Fruit fly (Drosophila melanogaster) Kc167 (cell line): ENCODE data around the gene Pph13.

ENCODE experiments used
- Myc ChIP-seq: fragments of >200 bp; optimal IDR thresholded peaks from 2 replicates; lab custom pipeline; 2017; ENCODE audit warnings: missing external identifiers
- Sin3A ChIP-seq: fragments of >200 bp; optimal IDR thresholded peaks from 2 replicates; lab custom pipeline; 2018; ENCODE audit warnings: missing external identifiers
- h ChIP-seq: fragments of >200 bp; optimal IDR thresholded peaks from 3 replicates; lab custom pipeline; 2018; ENCODE audit warnings: missing external identifiers
- insv ChIP-seq: fragments of >200 bp; optimal IDR thresholded peaks from 3 replicates; lab custom pipeline; 2018; ENCODE audit warnings: missing external identifiers
- psq ChIP-seq: fragments of >200 bp; optimal IDR thresholded peaks from 2 replicates; lab custom pipeline; 2017; ENCODE audit warnings: missing external identifiers
- ttk ChIP-seq: sonication (Bioruptor generic); optimal IDR thresholded peaks from 2 replicates; lab custom pipeline; 2017; ENCODE audit warnings: missing external identifiers

Gene Pph13

DNA sequence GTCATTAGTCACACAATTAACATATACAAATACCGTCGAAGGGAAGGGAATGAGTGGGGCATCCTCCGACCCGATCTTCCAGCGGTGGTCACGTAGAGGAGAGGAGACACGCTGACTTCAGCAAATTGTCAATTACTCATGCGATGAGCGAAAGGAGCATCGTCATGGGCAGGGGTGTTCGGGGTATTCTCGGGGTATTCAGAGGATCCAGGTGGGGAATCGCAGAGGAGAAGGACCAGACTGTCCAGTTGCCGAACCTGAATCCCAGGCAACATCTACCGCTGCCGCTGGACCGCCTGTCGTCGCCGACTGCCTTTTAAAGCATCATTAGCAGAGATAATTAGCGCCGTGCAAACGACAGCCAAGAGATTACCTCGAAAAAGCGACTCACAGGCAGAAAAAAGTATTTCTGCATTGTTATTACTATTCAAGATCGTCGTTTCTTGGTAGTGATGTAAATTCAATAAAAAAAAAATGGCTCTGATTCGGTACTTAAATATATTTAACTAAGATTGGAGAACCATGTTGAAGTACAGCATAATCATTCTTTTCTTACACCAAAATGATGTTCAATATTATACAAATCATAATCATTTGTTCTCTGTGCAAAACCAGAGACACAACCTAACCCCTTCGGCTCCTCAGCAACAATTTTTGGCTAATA lies 46.1 kb downstream of the Pph13 start:
- TF ChIP-seq Sin3A (lab: Kevin White, UChicago), result no peak
- TF ChIP-seq ttk (lab: Kevin White, UChicago), result no peak
- no peak for TF ChIP-seq h
- no peak for TF ChIP-seq psq
- no peak for TF ChIP-seq Myc (lab: Kevin White, UChicago)
- TF ChIP-seq insv (lab: Kevin White, UChicago), result no peak

DNA sequence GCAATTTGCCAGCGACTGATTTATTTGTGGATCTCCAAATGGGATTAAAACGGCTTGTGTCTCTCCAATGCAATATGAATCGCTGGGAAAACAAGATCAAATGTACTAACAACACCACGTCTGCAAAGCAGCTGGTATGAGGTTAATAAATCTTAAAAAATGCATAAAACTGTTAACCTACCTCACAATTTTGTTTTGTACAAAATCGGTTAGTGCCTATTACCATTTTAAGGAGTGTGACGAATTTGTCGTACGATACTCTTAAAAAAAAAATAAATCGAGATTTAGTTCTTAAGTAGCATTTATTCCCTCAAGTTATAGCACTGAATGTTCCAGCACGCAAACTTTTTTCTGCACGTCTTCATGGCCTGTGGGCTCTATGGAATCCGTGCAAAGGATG lies 47.0 kb downstream of the Pph13 start, which contains the start of gene lectin-21Ca:
lectin-21Ca (plus strand) TSS at position 301 of the 400 bp plus-strand sequence.
- TF ChIP-seq insv (lab: Kevin White, UChicago), result no peak
- TF ChIP-seq ttk (lab: Kevin White, UChicago), result no peak
- TF ChIP-seq Myc (lab: Kevin White, UChicago), result no peak
- no peak for TF ChIP-seq Sin3A (lab: Kevin White, UChicago)
- TF ChIP-seq h, result no peak
- no peak for TF ChIP-seq psq

DNA sequence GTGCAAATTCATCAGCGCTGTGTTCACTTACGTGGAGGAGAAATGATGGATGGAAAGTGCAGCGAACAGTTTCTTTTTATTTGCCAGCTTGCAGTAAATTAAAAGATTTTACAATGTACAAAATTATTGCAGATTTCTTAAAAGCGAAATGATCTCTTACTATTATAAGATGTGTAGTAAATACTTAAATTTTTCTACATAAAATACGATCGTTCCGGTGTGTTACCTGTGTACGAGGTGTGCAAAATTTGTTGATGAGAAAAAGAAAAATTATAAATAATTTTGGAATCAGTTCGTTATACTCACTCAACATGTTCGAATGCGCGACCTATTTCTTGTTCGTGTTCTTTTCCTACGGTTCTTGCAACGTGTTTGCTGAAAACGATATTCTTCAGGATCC lies 48.1 kb downstream of the Pph13 start, which contains the start of gene CG2839:
CG2839 (plus strand) TSS at position 301 of the 400 bp plus-strand sequence.
- no peak for TF ChIP-seq psq
- TF ChIP-seq insv (lab: Kevin White, UChicago), result no peak
- TF ChIP-seq Myc (lab: Kevin White, UChicago), result no peak
- TF ChIP-seq ttk (lab: Kevin White, UChicago), result no peak
- no peak for TF ChIP-seq h
- TF ChIP-seq Sin3A (lab: Kevin White, UChicago), result no peak
